Fruit fly (Drosophila melanogaster) ovary, adult (tissue): Measurements from ENCODE around the gene ppl.
A peak's percentile ranks its signal among the peaks of the same experiment; 100 is the strongest.

Experiments
- CG17801 ChIP-seq: fragments of 200-800 bp; optimal IDR thresholded peaks from 2 replicates; lab custom pipeline; 2019; ENCODE audit warnings: missing biosample characterization, mild to moderate bottlenecking, missing genetic modification characterization, moderate library complexity; ENCODE audit not compliant: partially characterized antibody

ppl gene

DNA sequence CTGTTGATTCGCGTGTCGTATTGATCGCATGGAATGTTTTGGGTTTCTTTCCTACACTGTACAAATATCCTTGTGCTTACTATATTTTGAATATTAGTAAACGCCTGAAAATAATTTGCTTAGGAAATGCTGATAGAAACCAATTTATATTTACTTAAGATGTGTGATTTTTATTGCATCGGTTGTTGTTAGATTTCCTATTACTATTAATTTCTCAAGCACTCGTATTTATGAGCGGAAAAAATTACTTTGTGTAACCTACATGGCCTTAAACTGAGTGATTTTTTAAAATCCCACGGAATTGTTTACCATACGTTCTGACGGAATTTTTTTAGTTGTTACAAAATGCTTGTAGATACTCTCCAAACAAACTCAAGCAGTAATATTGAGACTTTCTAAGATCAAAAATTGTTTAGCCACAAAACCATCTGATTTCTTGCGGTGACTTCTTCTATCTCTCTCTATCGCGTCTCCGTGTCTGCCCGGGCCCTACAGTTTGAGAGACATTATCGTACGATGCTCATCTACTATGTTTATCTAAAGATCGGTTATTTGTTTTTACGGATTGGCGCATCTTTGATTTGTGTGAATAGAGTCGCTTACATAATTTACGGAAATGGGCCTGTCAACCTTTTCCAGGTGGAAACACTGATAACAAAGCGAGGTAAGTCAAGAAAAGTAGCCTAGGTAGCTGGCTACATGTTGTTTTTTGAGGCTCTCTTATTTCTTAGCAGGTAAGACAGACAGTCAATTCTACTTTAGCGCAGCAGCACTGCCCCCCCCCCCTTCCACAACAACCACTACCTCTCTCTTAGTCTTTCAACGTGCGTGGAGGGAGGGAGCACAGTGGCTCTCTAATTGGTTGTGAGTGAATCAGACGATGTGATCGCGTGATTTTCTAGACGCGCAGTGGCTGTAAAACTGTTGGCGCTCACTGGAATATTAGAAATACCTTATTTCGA, 4.7 kb downstream of the ppl start:
- TF ChIP-seq CG17801: peak; percentile 78

DNA sequence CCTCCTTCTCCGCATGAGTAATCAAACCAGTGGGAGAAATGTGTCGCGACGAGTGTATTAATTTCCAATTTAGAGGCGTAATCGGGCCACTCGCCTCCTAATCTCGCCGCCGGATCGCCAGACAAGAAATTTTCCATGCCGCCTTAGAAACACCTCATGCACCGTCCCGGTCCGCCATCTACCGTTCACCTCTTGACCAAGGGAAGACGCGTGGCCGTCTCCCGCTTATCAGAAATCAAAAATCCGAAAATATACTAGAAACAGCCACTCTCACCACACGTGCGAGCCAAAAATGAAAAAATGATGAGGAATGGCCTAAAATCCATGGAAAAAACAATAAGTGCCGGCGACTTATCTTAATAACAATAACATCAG, 5.4 kb downstream of the ppl start:
- TF ChIP-seq CG17801: no peak

DNA sequence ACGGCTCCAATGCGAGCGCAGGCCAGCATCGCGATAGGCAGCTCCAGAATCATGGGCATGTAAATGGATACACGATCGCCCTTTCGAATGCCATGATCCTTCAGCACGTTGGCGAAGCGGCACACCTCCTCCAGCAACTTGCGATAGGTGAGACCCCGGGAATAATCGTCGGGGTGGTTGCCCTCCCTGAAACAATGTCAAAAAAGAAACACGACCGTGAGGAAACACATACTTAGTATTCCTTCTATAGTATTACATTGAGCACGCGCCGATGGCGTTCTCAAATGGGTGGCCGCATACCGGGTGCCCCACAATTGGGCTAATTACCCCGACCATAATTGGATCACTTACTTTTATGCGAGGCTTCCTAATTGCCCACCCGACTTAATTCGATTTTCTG, 7.8 kb downstream of the ppl start:
- no peak for TF ChIP-seq CG17801

- TF ChIP-seq CG17801: no peak
Measured at dm6 chr3L:21270480-21270879, 10.8 kb downstream of the ppl start, which contains the start of gene CG9389. Gene CG9389, minus strand, starts transcription at chr3L:21270580.

- TF ChIP-seq CG17801: no peak
Measured at dm6 chr3L:21267862-21268385, 13.4 kb downstream of the ppl start, which contains the start of gene CG9391. Gene CG9391, minus strand, starts transcription at chr3L:21268335.

DNA sequence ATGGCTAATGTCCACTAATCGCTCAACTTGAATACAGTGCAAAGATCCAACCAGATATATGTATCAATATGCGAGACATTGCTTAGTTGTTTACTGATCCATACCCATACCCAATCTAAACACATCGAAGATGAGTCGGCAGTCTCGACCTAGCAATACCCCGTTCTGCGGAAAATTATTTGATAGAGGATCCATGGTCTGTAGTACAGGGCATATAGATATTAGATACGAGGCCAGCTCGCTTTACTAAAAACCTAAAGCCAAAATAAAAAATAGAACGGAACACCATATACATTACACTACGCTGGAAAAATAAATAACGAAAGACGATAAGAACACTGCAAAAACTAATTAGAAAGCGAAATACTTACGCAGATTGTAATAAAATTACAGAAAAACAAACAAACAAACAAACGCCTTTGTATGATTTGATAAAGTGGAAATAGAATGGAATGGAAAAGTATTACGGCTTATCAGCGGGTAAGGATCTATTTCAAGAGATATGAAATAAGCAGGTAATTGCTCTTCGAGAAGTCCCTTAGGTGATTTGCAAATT, 15.1 kb downstream of the ppl start:
- no peak for TF ChIP-seq CG17801

- TF ChIP-seq CG17801: no peak
Measured at dm6 chr3L:21262426-21262825, 18.9 kb downstream of the ppl start.

dm6 chr3L:21261403-21262164, 19.7 kb downstream of the ppl start:
- TF ChIP-seq CG17801: peak; percentile 37

DNA sequence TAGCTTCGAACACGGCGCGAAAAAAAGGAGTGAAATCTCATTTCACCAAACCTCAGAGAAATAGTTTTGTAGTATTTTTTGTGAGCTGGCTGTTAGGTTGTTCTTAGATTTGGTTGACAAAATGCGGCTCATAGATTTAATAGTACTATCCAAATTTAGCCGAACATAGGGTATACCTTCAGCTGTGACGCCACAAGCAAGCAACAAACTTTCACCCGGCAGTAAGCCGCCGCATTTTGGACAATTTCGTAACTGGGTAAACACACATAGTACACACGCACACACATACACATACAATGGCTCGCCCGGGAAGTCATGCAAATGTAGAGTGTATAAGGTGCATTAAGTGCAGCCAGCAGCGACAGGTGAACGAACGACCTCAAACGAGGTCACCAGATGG, 22.0 kb downstream of the ppl start:
- TF ChIP-seq CG17801: no peak

DNA sequence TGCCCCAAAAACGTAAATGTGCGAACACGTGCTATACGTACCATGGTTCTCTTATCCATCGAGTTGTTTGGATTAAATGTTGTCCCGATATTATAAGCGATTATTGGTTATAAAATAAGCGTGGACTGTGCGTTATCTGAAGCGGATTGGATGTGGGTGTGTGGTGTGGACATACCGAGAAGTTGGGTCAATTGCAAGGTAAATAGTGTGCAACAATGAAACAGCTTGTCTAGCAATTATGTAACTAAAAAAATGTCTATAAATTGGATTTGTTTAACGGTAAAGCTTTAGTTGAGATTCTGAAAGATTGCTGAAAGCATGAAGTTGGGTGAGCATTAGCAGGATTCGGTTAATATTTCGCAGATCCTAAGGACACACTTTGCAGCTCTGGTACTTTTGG, 23.6 kb downstream of the ppl start, which contains the start of gene CG43218:
Gene CG43218 (plus strand): TSS at position 290 of the 400 bp plus-strand sequence.
- TF ChIP-seq CG17801: no peak

dm6 chr3L:21256062-21257023, 25.0 kb downstream of the ppl start:
- no peak for TF ChIP-seq CG17801

dm6 chr3L:21254524-21254972, 26.8 kb downstream of the ppl start:
- TF ChIP-seq CG17801: no peak

- TF ChIP-seq CG17801: no peak
Measured at dm6 chr3L:21253761-21254523, 27.4 kb downstream of the ppl start.

DNA sequence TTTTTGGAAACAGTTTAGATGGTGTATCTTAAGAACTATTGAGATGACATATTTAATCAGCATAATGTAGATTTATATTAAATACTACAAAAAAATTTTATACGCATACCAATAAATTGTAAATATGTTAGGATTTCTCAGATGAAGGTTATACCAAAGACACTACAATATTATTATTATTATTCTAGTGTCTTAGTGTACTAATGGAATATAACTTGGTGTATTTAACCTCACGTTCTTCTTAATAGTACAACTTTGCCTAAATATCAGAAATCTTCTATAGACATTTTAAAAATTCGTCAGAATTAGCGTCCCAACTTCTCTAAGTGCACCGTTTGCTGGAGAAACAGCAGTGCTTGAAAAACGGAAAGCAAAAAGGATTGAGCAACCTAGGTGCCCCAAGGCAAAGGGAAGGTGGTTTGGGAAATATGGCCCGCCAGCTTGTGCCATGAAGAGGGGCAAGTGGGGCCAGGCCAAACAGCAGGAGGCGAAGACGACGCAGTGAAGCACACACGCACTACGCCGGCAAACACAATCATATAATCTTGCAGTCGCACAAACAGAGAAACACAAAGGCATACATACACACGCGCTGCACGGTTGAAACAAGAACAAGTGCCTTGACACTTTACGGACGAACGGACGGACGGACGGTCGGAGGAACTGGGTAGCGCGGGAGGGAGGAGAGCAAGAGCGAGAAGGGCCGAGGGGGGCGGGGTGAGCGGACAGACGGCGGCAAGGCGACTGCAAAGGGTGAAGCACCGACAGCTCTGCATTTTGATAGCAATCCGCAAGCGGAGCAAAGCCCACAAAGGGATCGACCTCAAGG, 28.2 kb downstream of the ppl start:
- TF ChIP-seq CG17801: no peak
